Fruit fly (Drosophila melanogaster) whole organism, prepupa: ENCODE data around the gene rdx.

ENCODE experiments used
- Blimp-1 ChIP-seq: fragments of 200-800 bp; sonication (Bioruptor generic); optimal IDR thresholded peaks from 3 replicates; lab custom pipeline; 2017; ENCODE audit warnings: missing biosample characterization, missing genetic modification characterization, mild to moderate bottlenecking, moderate library complexity, missing genetic modification reagents
- CG10669 ChIP-seq: fragments of 200-800 bp; sonication (Bioruptor generic); optimal IDR thresholded peaks from 3 replicates; lab custom pipeline; 2018; ENCODE audit warnings: missing biosample characterization, mild to moderate bottlenecking, missing genetic modification characterization, moderate library complexity
- CG11294 ChIP-seq: fragments of 200-800 bp; sonication (Bioruptor generic); IDR thresholded peaks from 2 replicates; pipeline ENCODE4 v1.3.6; 2022; ENCODE audit warnings: missing biosample characterization, missing genetic modification characterization
- CG11902 ChIP-seq: fragments of 200-800 bp; sonication (Bioruptor generic); optimal IDR thresholded peaks from 3 replicates; lab custom pipeline; 2016; ENCODE audit warnings: missing biosample characterization, missing genetic modification characterization
- CG15336 ChIP-seq: fragments of 200-800 bp; sonication (Bioruptor generic); IDR thresholded peaks from 2 replicates; pipeline ENCODE4 v1.3.6; 2022; ENCODE audit warnings: missing biosample characterization, missing genetic modification characterization
- CG1621 ChIP-seq: fragments of 200-800 bp; sonication (Bioruptor generic); optimal IDR thresholded peaks from 3 replicates; lab custom pipeline; 2018; ENCODE audit warnings: missing biosample characterization, mild to moderate bottlenecking, missing genetic modification characterization
- CG16779 ChIP-seq: fragments of 200-800 bp; sonication (Bioruptor generic); optimal IDR thresholded peaks from 3 replicates; lab custom pipeline; 2017; ENCODE audit warnings: missing biosample characterization, mild to moderate bottlenecking, missing genetic modification characterization
- CG3032 ChIP-seq: fragments of 200-800 bp; optimal IDR thresholded peaks from 2 replicates; lab custom pipeline; 2019; ENCODE audit warnings: missing biosample characterization, mild to moderate bottlenecking, missing genetic modification characterization, moderate library complexity
- CG31627 ChIP-seq: fragments of 200-800 bp; sonication (Bioruptor generic); optimal IDR thresholded peaks from 3 replicates; lab custom pipeline; 2016; ENCODE audit warnings: missing biosample characterization, missing genetic modification characterization
- CG32006 ChIP-seq: fragments of 200-800 bp; sonication (Bioruptor generic); optimal IDR thresholded peaks from 3 replicates; lab custom pipeline; 2017; ENCODE audit warnings: missing biosample characterization, mild to moderate bottlenecking, missing genetic modification characterization
- CG34406 ChIP-seq: fragments of 200-800 bp; sonication (Bioruptor generic); optimal IDR thresholded peaks from 3 replicates; lab custom pipeline; 2016; ENCODE audit warnings: missing biosample characterization, missing genetic modification characterization
- CG3919 ChIP-seq: fragments of 200-800 bp; sonication (Bioruptor generic); optimal IDR thresholded peaks from 3 replicates; lab custom pipeline; 2016; ENCODE audit warnings: missing biosample characterization, missing genetic modification characterization
- CG6276 ChIP-seq: fragments of 200-800 bp; sonication (Bioruptor generic); optimal IDR thresholded peaks from 2 replicates; lab custom pipeline; 2017; ENCODE audit warnings: missing biosample characterization, mild to moderate bottlenecking, missing genetic modification characterization
- CG6792 ChIP-seq: fragments of 200-800 bp; sonication (Bioruptor generic); optimal IDR thresholded peaks from 3 replicates; lab custom pipeline; 2016; ENCODE audit warnings: missing biosample characterization, missing genetic modification characterization
- CG6808 ChIP-seq: fragments of 200-800 bp; sonication (Bioruptor generic); optimal IDR thresholded peaks from 3 replicates; lab custom pipeline; 2017; ENCODE audit warnings: missing biosample characterization, missing genetic modification characterization, mild to moderate bottlenecking, moderate library complexity, missing genetic modification reagents
- CG6854 ChIP-seq: fragments of 200-800 bp; sonication (Bioruptor generic); optimal IDR thresholded peaks from 2 replicates; lab custom pipeline; 2017; ENCODE audit warnings: missing biosample characterization, mild to moderate bottlenecking, missing genetic modification characterization
- CG7368 ChIP-seq: fragments of 200-800 bp; sonication (Bioruptor generic); optimal IDR thresholded peaks from 3 replicates; lab custom pipeline; 2016; ENCODE audit warnings: missing biosample characterization, missing genetic modification characterization
- CG8119 ChIP-seq: fragments of 200-800 bp; sonication (Bioruptor generic); IDR thresholded peaks from 3 replicates; pipeline ENCODE4 v1.3.6; 2022; ENCODE audit warnings: missing biosample characterization, missing genetic modification characterization
- CG8632 ChIP-seq: fragments of 200-800 bp; sonication (Bioruptor generic); optimal IDR thresholded peaks from 3 replicates; lab custom pipeline; 2016; ENCODE audit warnings: missing biosample characterization, missing genetic modification characterization
- CG9139 ChIP-seq: fragments of 200-800 bp; sonication (Bioruptor generic); optimal IDR thresholded peaks from 3 replicates; lab custom pipeline; 2017; ENCODE audit warnings: missing biosample characterization, mild to moderate bottlenecking, missing genetic modification characterization
- Eip75B ChIP-seq: fragments of 200-800 bp; sonication (Bioruptor generic); optimal IDR thresholded peaks from 3 replicates; lab custom pipeline; 2016; ENCODE audit warnings: missing biosample characterization, missing genetic modification characterization
- Eip78C ChIP-seq: fragments of 200-800 bp; sonication (Bioruptor generic); peaks from one replicate; lab custom pipeline; 2016; ENCODE audit warnings: missing biosample characterization, missing genetic modification characterization
- Ets21C ChIP-seq: fragments of 200-800 bp; sonication (Bioruptor generic); optimal IDR thresholded peaks from 3 replicates; lab custom pipeline; 2016; ENCODE audit warnings: missing biosample characterization, missing genetic modification characterization
- Gug ChIP-seq: fragments of 200-800 bp; sonication (Bioruptor generic); IDR thresholded peaks from 2 replicates; pipeline ENCODE4 v1.3.6; 2022; ENCODE audit warnings: missing biosample characterization, missing genetic modification characterization
- Hr38 ChIP-seq: sonication (Bioruptor generic); optimal IDR thresholded peaks from 2 replicates; lab custom pipeline; 2016; ENCODE audit warnings: missing biosample characterization, missing genetic modification characterization
- Hr39 ChIP-seq: fragments of 200-800 bp; sonication (Bioruptor generic); optimal IDR thresholded peaks from 2 replicates; lab custom pipeline; 2016; ENCODE audit warnings: missing biosample characterization, missing genetic modification characterization
- Hr4 ChIP-seq: fragments of 200-800 bp; sonication (Bioruptor generic); optimal IDR thresholded peaks from 3 replicates; lab custom pipeline; 2016; ENCODE audit warnings: missing biosample characterization, missing genetic modification characterization
- Lpt ChIP-seq: fragments of 200-800 bp; sonication (Bioruptor generic); optimal IDR thresholded peaks from 3 replicates; lab custom pipeline; 2016; ENCODE audit warnings: missing biosample characterization, missing genetic modification characterization
- Met ChIP-seq: fragments of 200-800 bp; sonication (Bioruptor generic); optimal IDR thresholded peaks from 3 replicates; lab custom pipeline; 2016; ENCODE audit warnings: missing biosample characterization, missing genetic modification characterization
- OdsH ChIP-seq: fragments of 200-800 bp; sonication (Bioruptor generic); optimal IDR thresholded peaks from 3 replicates; lab custom pipeline; 2016; ENCODE audit warnings: missing biosample characterization, missing genetic modification characterization
- acj6 ChIP-seq: fragments of 200-800 bp; sonication (Bioruptor generic); optimal IDR thresholded peaks from 3 replicates; lab custom pipeline; 2016; ENCODE audit warnings: missing biosample characterization, missing genetic modification characterization
- cyc ChIP-seq: fragments of 200-800 bp; sonication (Bioruptor generic); optimal IDR thresholded peaks from 3 replicates; lab custom pipeline; 2016; ENCODE audit warnings: missing biosample characterization, missing genetic modification characterization
- dac ChIP-seq: fragments of 200-800 bp; sonication (Bioruptor generic); optimal IDR thresholded peaks from 2 replicates; lab custom pipeline; 2017; ENCODE audit warnings: missing biosample characterization, mild to moderate bottlenecking, missing genetic modification characterization
- dsx ChIP-seq: fragments of 200-800 bp; optimal IDR thresholded peaks from 3 replicates; lab custom pipeline; 2019; ENCODE audit warnings: missing biosample characterization, mild to moderate bottlenecking, missing genetic modification characterization, moderate library complexity; ENCODE audit not compliant: poor library complexity, severe bottlenecking
- eg ChIP-seq: fragments of 200-800 bp; sonication (Bioruptor generic); IDR thresholded peaks from 3 replicates; pipeline ENCODE4 v1.3.6; 2022; ENCODE audit warnings: missing biosample characterization, missing genetic modification characterization
- esn ChIP-seq: fragments of 200-800 bp; sonication (Bioruptor generic); optimal IDR thresholded peaks from 2 replicates; lab custom pipeline; 2016; ENCODE audit warnings: missing biosample characterization, mild to moderate bottlenecking, missing genetic modification characterization, moderate library complexity
- fd59A ChIP-seq: fragments of 200-800 bp; sonication (Bioruptor generic); optimal IDR thresholded peaks from 2 replicates; lab custom pipeline; 2017; ENCODE audit warnings: missing biosample characterization, mild to moderate bottlenecking, missing genetic modification characterization, missing genetic modification reagents
- fd85E ChIP-seq: fragments of 200-800 bp; sonication (Bioruptor generic); optimal IDR thresholded peaks from 3 replicates; lab custom pipeline; 2016; ENCODE audit warnings: missing biosample characterization, missing genetic modification characterization
- lz ChIP-seq: fragments of 200-800 bp; sonication (Bioruptor generic); optimal IDR thresholded peaks from 3 replicates; lab custom pipeline; 2016; ENCODE audit warnings: missing biosample characterization, missing genetic modification characterization
- net ChIP-seq: fragments of 200-800 bp; sonication (Bioruptor generic); optimal IDR thresholded peaks from 3 replicates; lab custom pipeline; 2016; ENCODE audit warnings: missing biosample characterization, missing genetic modification characterization
- pdm3 ChIP-seq: fragments of 200-800 bp; sonication (Bioruptor generic); optimal IDR thresholded peaks from 3 replicates; lab custom pipeline; 2016; ENCODE audit warnings: missing biosample characterization, missing genetic modification characterization
- spab ChIP-seq: fragments of 200-800 bp; sonication (Bioruptor generic); optimal IDR thresholded peaks from 2 replicates; lab custom pipeline; 2017; ENCODE audit warnings: missing biosample characterization, mild to moderate bottlenecking, missing genetic modification characterization, missing genetic modification reagents
- ss ChIP-seq, 2 experiments: fragments of 200-800 bp; sonication (Bioruptor generic); optimal IDR thresholded peaks; 2 replicates in 1 of 2; 3 replicates in 1 of 2; lab custom pipeline; 2017 to 2018; ENCODE audit warnings: mild to moderate bottlenecking in 2 of 2, missing biosample characterization in 2 of 2, missing genetic modification characterization in 2 of 2, moderate library complexity in 1 of 2
- svp ChIP-seq: fragments of 200-800 bp; sonication (Bioruptor generic); peaks from one replicate; lab custom pipeline; 2016; ENCODE audit warnings: missing biosample characterization, missing genetic modification characterization
- topi ChIP-seq: fragments of 200-800 bp; sonication (Bioruptor generic); optimal IDR thresholded peaks from 3 replicates; lab custom pipeline; 2016; ENCODE audit warnings: missing biosample characterization, missing genetic modification characterization
- vri ChIP-seq: fragments of 200-800 bp; sonication (Bioruptor generic); optimal IDR thresholded peaks from 3 replicates; lab custom pipeline; 2016; ENCODE audit warnings: missing biosample characterization, mild to moderate bottlenecking, missing genetic modification characterization

The rdx gene

dm6 chr3R:13921806-13922515, 109.9 kb downstream of the rdx start (continued):
- TF ChIP-seq Hr39 (GFP tag; lab: Kevin White, UChicago) (peak; percentile 73), OdsH (peak; percentile 74), fd59A (GFP tag; lab: Kevin White, UChicago) (peak; percentile 72), acj6 (GFP tag; lab: Kevin White, UChicago) (peak; percentile 80), CG6792 (GFP tag; lab: Kevin White, UChicago) (peak; percentile 71), net (GFP tag; lab: Kevin White, UChicago) (peak; percentile 69), CG15336 (GFP tag; lab: Robert Waterston, UW) (peak; percentile 56), CG8119 (GFP tag; lab: Robert Waterston, UW) (peak; percentile 72), CG3919 (peak; percentile 92), CG6854 (GFP tag; lab: Kevin White, UChicago) (peak; percentile 78), cyc (GFP tag; lab: Kevin White, UChicago) (peak; percentile 89), CG34406 (GFP tag; lab: Kevin White, UChicago) (peak; percentile 74), spab (peak; percentile 84), dsx (GFP tag; lab: Kevin White, UChicago) (peak; percentile 81), lz (GFP tag; lab: Kevin White, UChicago) (peak; percentile 58), CG32006 (GFP tag; lab: Kevin White, UChicago) (peak; percentile 45), dac (GFP tag; lab: Kevin White, UChicago) (no peak), CG11902 (GFP tag; lab: Kevin White, UChicago) (peak; percentile 75), CG10669 (peak; percentile 89), Gug (peak; percentile 29; the same call in 1 of the 2 replicates), CG16779 (tag; lab: Kevin White, UChicago) (peak; percentile 26), Hr4 (peak; percentile 29), topi (GFP tag; lab: Kevin White, UChicago) (peak; percentile 87), CG7368 (GFP tag; lab: Kevin White, UChicago) (peak; percentile 77), Eip78C (peak; percentile 95)

DNA sequence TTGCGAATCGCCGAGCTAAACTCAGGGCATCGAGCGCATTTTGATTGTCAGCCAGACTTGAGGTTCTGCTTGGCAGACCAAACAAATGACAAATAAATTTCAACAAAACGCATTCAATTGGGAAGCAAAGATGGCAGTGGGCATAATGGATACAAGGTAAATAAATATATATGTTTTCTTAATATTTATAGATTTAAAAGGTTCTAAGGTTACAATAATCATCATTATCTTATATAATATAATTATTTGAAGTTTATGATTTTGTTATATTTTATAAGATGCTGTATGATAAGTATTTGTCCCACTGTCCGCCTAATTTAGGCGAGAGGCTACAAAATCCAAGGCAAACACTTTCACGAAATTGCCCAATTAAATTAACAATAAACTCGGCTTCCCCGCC, 113.8 kb downstream of the rdx start:
- TF ChIP-seq eg (GFP tag; lab: Robert Waterston, UW) (no peak), vri (GFP tag; lab: Kevin White, UChicago) (no peak), Met (no peak), pdm3 (GFP tag; lab: Kevin White, UChicago) (no peak), CG1621 (no peak), CG34406 (GFP tag; lab: Kevin White, UChicago) (no peak), CG6276 (GFP tag; lab: Kevin White, UChicago) (no peak), Lpt (GFP tag; lab: Kevin White, UChicago) (no peak), lz (GFP tag; lab: Kevin White, UChicago) (no peak), Eip75B (GFP tag; lab: Kevin White, UChicago) (no peak), CG3032 (tag; lab: Kevin White, UChicago) (peak; percentile 25), Hr39 (GFP tag; lab: Kevin White, UChicago) (no peak), CG6808 (GFP tag; lab: Kevin White, UChicago) (no peak), dac (GFP tag; lab: Kevin White, UChicago) (no peak), CG15336 (GFP tag; lab: Robert Waterston, UW) (no peak), spab (peak; percentile 9), esn (GFP tag; lab: Kevin White, UChicago) (no peak), CG32006 (GFP tag; lab: Kevin White, UChicago) (peak; percentile 18), CG8119 (GFP tag; lab: Robert Waterston, UW) (no peak; the same call in 2 of the 3 replicates), Hr4 (no peak), CG11294 (no peak), CG9139 (GFP tag; lab: Kevin White, UChicago) (no peak), fd85E (no peak), Ets21C (GFP tag; lab: Kevin White, UChicago) (no peak), ss (GFP tag; optimal IDR thresholded peaks at IDR 0.05; lab: Kevin White, UChicago) (no peak), dsx (GFP tag; lab: Kevin White, UChicago) (no peak), net (GFP tag; lab: Kevin White, UChicago) (no peak), acj6 (GFP tag; lab: Kevin White, UChicago) (no peak), CG8632 (peak; percentile 23), CG31627 (GFP tag; lab: Kevin White, UChicago) (no peak), Blimp-1 (no peak), CG10669 (no peak), CG11902 (GFP tag; lab: Kevin White, UChicago) (no peak), svp (GFP tag; lab: Kevin White, UChicago) (peak; percentile 41), Hr38 (GFP tag; lab: Kevin White, UChicago) (no peak), OdsH (peak; percentile 25), CG6854 (GFP tag; lab: Kevin White, UChicago) (no peak), Eip78C (peak; percentile 67)
